Fruit fly (Drosophila melanogaster) whole organism, embryonic: ENCODE measurements around the gene nst.

Source experiments
- CG13287 ChIP-seq: fragments of 200-800 bp; sonication (Bioruptor generic); IDR thresholded peaks from 2 replicates; pipeline ENCODE4 v1.3.6; 2022; ENCODE audit warnings: missing biosample characterization, missing genetic modification characterization; ENCODE audit not compliant: partially characterized antibody
- CG13775 ChIP-seq: fragments of 200-800 bp; sonication (Bioruptor generic); optimal IDR thresholded peaks from 3 replicates; lab custom pipeline; 2017; ENCODE audit warnings: missing biosample characterization, mild to moderate bottlenecking, missing genetic modification characterization
- CG14860 ChIP-seq: fragments of 200-800 bp; sonication (Bioruptor generic); IDR thresholded peaks from 3 replicates; pipeline ENCODE4 v1.3.6; 2022; ENCODE audit warnings: missing biosample characterization, missing genetic modification characterization; ENCODE audit not compliant: partially characterized antibody
- CG16813 ChIP-seq: fragments of 200-800 bp; sonication (Bioruptor generic); IDR thresholded peaks from 3 replicates; pipeline ENCODE4 v1.3.6; 2022; ENCODE audit warnings: missing biosample characterization, missing genetic modification characterization; ENCODE audit not compliant: partially characterized antibody
- CG16863 ChIP-seq: fragments of 200-800 bp; sonication (Bioruptor generic); optimal IDR thresholded peaks from 3 replicates; lab custom pipeline; 2016; ENCODE audit warnings: missing biosample characterization, missing genetic modification characterization
- CG17385 ChIP-seq: fragments of 200-800 bp; sonication (Bioruptor generic); optimal IDR thresholded peaks from 3 replicates; lab custom pipeline; 2018; ENCODE audit warnings: missing biosample characterization, mild to moderate bottlenecking, missing genetic modification characterization
- CG3407 ChIP-seq: fragments of 200-800 bp; sonication (Bioruptor generic); optimal IDR thresholded peaks from 2 replicates; lab custom pipeline; 2018; ENCODE audit warnings: missing biosample characterization, mild to moderate bottlenecking, missing genetic modification characterization
- CG34376 ChIP-seq: fragments of 200-800 bp; sonication (Bioruptor generic); optimal IDR thresholded peaks from 2 replicates; lab custom pipeline; 2018; ENCODE audit warnings: missing biosample characterization, mild to moderate bottlenecking, missing genetic modification characterization
- CG7963 ChIP-seq: fragments of 200-800 bp; sonication (Bioruptor generic); IDR thresholded peaks from 3 replicates; pipeline ENCODE4 v1.3.6; 2022; ENCODE audit warnings: missing biosample characterization, missing genetic modification characterization; ENCODE audit not compliant: partially characterized antibody
- Eip74EF ChIP-seq, 2 experiments: fragments of 200-800 bp in 1 of 2; fragments of >200 bp in 1 of 2; sonication (Bioruptor generic) in 1 of 2; optimal IDR thresholded peaks; 2 replicates each; lab custom pipeline; 2017 to 2019; ENCODE audit warnings: missing biosample characterization in 2 of 2, missing genetic modification characterization in 2 of 2, mild to moderate bottlenecking in 1 of 2, moderate library complexity in 1 of 2
- HLH4C ChIP-seq: fragments of 200-800 bp; sonication (Bioruptor generic); IDR thresholded peaks from 3 replicates; pipeline ENCODE4 v1.3.6; 2022; ENCODE audit warnings: missing biosample characterization, missing genetic modification characterization; ENCODE audit not compliant: partially characterized antibody
- Jarid2 ChIP-seq: fragments of 200-800 bp; sonication (Bioruptor generic); optimal IDR thresholded peaks from 3 replicates; lab custom pipeline; 2017; ENCODE audit warnings: mild to moderate bottlenecking, missing biosample characterization, missing genetic modification reagents, missing genetic modification characterization
- Pdp1 ChIP-seq, 2 experiments: fragments of 200-800 bp; sonication (Bioruptor generic); optimal IDR thresholded peaks; 3 replicates each; lab custom pipeline; 2016; ENCODE audit warnings: missing biosample characterization in 2 of 2, missing genetic modification characterization in 2 of 2, mild to moderate bottlenecking in 1 of 2, moderate library complexity in 1 of 2
- Scr ChIP-seq: fragments of 200-800 bp; sonication (Bioruptor generic); IDR thresholded peaks from 2 replicates; pipeline ENCODE4 v1.3.6; 2022; ENCODE audit warnings: missing biosample characterization, missing genetic modification characterization; ENCODE audit not compliant: partially characterized antibody
- Side ChIP-seq: fragments of 200-800 bp; sonication (Bioruptor generic); optimal IDR thresholded peaks from 2 replicates; lab custom pipeline; 2016; ENCODE audit warnings: missing biosample characterization, missing genetic modification characterization
- Trl ChIP-seq, 3 experiments: fragments of >200 bp in 2 of 3; fragments of 200-800 bp in 1 of 3; sonication (Bioruptor generic) in 1 of 3; optimal IDR thresholded peaks; 2 replicates in 1 of 3; 3 replicates in 2 of 3; lab custom pipeline; 2016 to 2017; ENCODE audit warnings: missing biosample characterization in 1 of 3, missing genetic modification characterization in 1 of 3
- ash1 ChIP-seq: fragments of 200-800 bp; sonication (Bioruptor generic); optimal IDR thresholded peaks from 2 replicates; lab custom pipeline; 2018; ENCODE audit warnings: missing biosample characterization, mild to moderate bottlenecking, missing genetic modification characterization
- ato ChIP-seq: fragments of 200-800 bp; sonication (Bioruptor generic); IDR thresholded peaks from 2 replicates; pipeline ENCODE4 v1.3.6; 2022; ENCODE audit warnings: missing biosample characterization, missing genetic modification characterization; ENCODE audit not compliant: partially characterized antibody
- br ChIP-seq: fragments of >200 bp; optimal IDR thresholded peaks from 2 replicates; lab custom pipeline; 2017
- cg ChIP-seq: fragments of 200-800 bp; sonication (Bioruptor generic); optimal IDR thresholded peaks from 3 replicates; lab custom pipeline; 2019; ENCODE audit warnings: missing biosample characterization, mild to moderate bottlenecking, missing genetic modification characterization, moderate library complexity
- corto ChIP-seq: fragments of 200-800 bp; sonication (Bioruptor generic); optimal IDR thresholded peaks from 2 replicates; lab custom pipeline; 2016; ENCODE audit warnings: missing biosample characterization, mild to moderate bottlenecking, missing genetic modification characterization, moderate library complexity
- hbn ChIP-seq: fragments of 200-800 bp; sonication (Bioruptor generic); IDR thresholded peaks from 2 replicates; pipeline ENCODE4 v1.3.6; 2022; ENCODE audit warnings: missing biosample characterization, missing genetic modification characterization; ENCODE audit not compliant: partially characterized antibody
- hkb ChIP-seq, 2 experiments: fragments of 200-800 bp in 1 of 2; fragments of >200 bp in 1 of 2; sonication (Bioruptor generic) in 1 of 2; IDR thresholded peaks in 1 of 2; optimal IDR thresholded peaks in 1 of 2; 2 replicates each; pipeline versions ENCODE4 v1.3.6 to Lab custom; 2017 to 2022; ENCODE audit warnings: missing biosample characterization in 1 of 2, missing genetic modification characterization in 1 of 2
- insv ChIP-seq, 2 experiments: fragments of 200-800 bp; sonication (Bioruptor generic); optimal IDR thresholded peaks; 3 replicates each; lab custom pipeline; 2016 to 2018; ENCODE audit warnings: missing biosample characterization in 2 of 2, missing genetic modification characterization in 2 of 2
- lbe ChIP-seq: fragments of 200-800 bp; sonication (Bioruptor generic); optimal IDR thresholded peaks from 2 replicates; lab custom pipeline; 2016; ENCODE audit warnings: missing biosample characterization, mild to moderate bottlenecking, missing genetic modification characterization
- nerfin-2 ChIP-seq: fragments of 200-800 bp; sonication (Bioruptor generic); IDR thresholded peaks from 2 replicates; pipeline ENCODE4 v1.3.6; 2022; ENCODE audit warnings: missing biosample characterization, missing genetic modification characterization; ENCODE audit not compliant: partially characterized antibody
- otp ChIP-seq: fragments of 200-800 bp; sonication (Bioruptor generic); IDR thresholded peaks from 3 replicates; pipeline ENCODE4, ENCODE4 v1.3.6; 2022; ENCODE audit warnings: missing biosample characterization, missing genetic modification characterization
- pnt ChIP-seq: fragments of 200-800 bp; sonication (Bioruptor generic); optimal IDR thresholded peaks from 3 replicates; lab custom pipeline; 2016; ENCODE audit warnings: missing biosample characterization, missing genetic modification characterization
- salm ChIP-seq: fragments of 200-800 bp; sonication (Bioruptor generic); optimal IDR thresholded peaks from 2 replicates; lab custom pipeline; 2018; ENCODE audit warnings: missing biosample characterization, mild to moderate bottlenecking, missing genetic modification characterization
- sd ChIP-seq: fragments of 200-800 bp; sonication (Bioruptor generic); optimal IDR thresholded peaks from 3 replicates; lab custom pipeline; 2018; ENCODE audit warnings: missing biosample characterization, mild to moderate bottlenecking, missing genetic modification characterization, moderate library complexity
- sim ChIP-seq: fragments of 200-800 bp; sonication (Bioruptor generic); IDR thresholded peaks from 2 replicates; pipeline ENCODE4 v1.3.6; 2022; ENCODE audit warnings: missing biosample characterization, missing genetic modification characterization
- sna ChIP-seq: fragments of 200-800 bp; sonication (Bioruptor generic); IDR thresholded peaks from 2 replicates; pipeline ENCODE4 v1.3.6; 2022; ENCODE audit warnings: missing biosample characterization, missing genetic modification characterization; ENCODE audit not compliant: partially characterized antibody
- so ChIP-seq: fragments of 200-800 bp; sonication (Bioruptor generic); IDR thresholded peaks from 3 replicates; pipeline ENCODE4 v1.3.6; 2022; ENCODE audit warnings: missing biosample characterization, missing genetic modification characterization
- vnd ChIP-seq: fragments of 200-800 bp; sonication (Bioruptor generic); IDR thresholded peaks from 3 replicates; pipeline ENCODE4 v1.3.6; 2022; ENCODE audit warnings: missing biosample characterization, missing genetic modification characterization; ENCODE audit not compliant: partially characterized antibody
- yki ChIP-seq: fragments of >200 bp; optimal IDR thresholded peaks from 3 replicates; lab custom pipeline; 2018
- zen2 ChIP-seq: fragments of 200-800 bp; sonication (Bioruptor generic); IDR thresholded peaks from 3 replicates; pipeline ENCODE4 v1.3.6; 2022; ENCODE audit warnings: missing biosample characterization, missing genetic modification characterization; ENCODE audit not compliant: partially characterized antibody

nst gene

dm6 chr3L:12489952-12490351, 40.0 kb downstream of the nst start (continued):
- TF ChIP-seq lbe (GFP tag; lab: Kevin White, UChicago) (peak; percentile 69), zen2 (GFP tag; lab: Robert Waterston, UW) (peak; percentile 61; the same call in 2 of the 3 replicates), insv (GFP tag; optimal IDR thresholded peaks at IDR 0.05; lab: Kevin White, UChicago) (no peak), sim (0 out of 2 replicates have a peak, but pooled peaks have one; percentile 23), CG34376 (GFP tag; lab: Kevin White, UChicago) (peak; percentile 25), cg (GFP tag; lab: Kevin White, UChicago) (no peak), corto (GFP tag; lab: Kevin White, UChicago) (peak; percentile 12), Pdp1 (GFP tag; optimal IDR thresholded peaks at IDR 0.05; lab: Kevin White, UChicago) (peak in 1 of 2 experiments; percentile 97), yki (lab: Kevin White, UChicago) (peak; percentile 59), CG13287 (GFP tag; lab: Robert Waterston, UW) (0 out of 2 replicates have a peak, but pooled peaks have one; percentile 8), sd (tag; lab: Kevin White, UChicago) (peak; percentile 77), so (GFP tag; lab: Robert Waterston, UW) (0 out of 3 replicates have a peak, but pooled peaks have one; percentile 24), Trl (optimal IDR thresholded peaks at IDR 0.05; lab: Kevin White, UChicago) (peak; percentile 91 to 92), Trl (GFP tag; optimal IDR thresholded peaks at IDR 0.05; lab: Kevin White, UChicago) (no peak), CG17385 (peak; percentile 2), hbn (peak; percentile 28; the same call in 1 of the 2 replicates), ato (0 out of 2 replicates have a peak, but pooled peaks have one; percentile 15), br (lab: Kevin White, UChicago) (no peak), hkb (optimal IDR thresholded peaks at IDR 0.05; lab: Kevin White, UChicago) (no peak), hkb (GFP tag; IDR thresholded peaks at IDR 0.05; lab: Robert Waterston, UW) (peak; percentile 40; the same call in 1 of the 2 replicates), otp (GFP tag; lab: Robert Waterston, UW) (0 out of 3 replicates have a peak, but pooled peaks have one; percentile 5)

- TF ChIP-seq CG16863 (GFP tag; lab: Kevin White, UChicago) (no peak), CG13775 (GFP tag; lab: Kevin White, UChicago) (no peak), Eip74EF (GFP tag; optimal IDR thresholded peaks at IDR 0.05; lab: Kevin White, UChicago) (no peak), Scr (GFP tag; lab: Robert Waterston, UW) (0 out of 2 replicates have a peak, but pooled peaks have one; percentile 25), salm (no peak), nerfin-2 (GFP tag; lab: Robert Waterston, UW) (peak; percentile 54), Side (GFP tag; lab: Kevin White, UChicago) (no peak), CG3407 (GFP tag; lab: Kevin White, UChicago) (no peak), vnd (GFP tag; lab: Robert Waterston, UW) (peak; percentile 47; the same call in 1 of the 3 replicates), HLH4C (GFP tag; lab: Robert Waterston, UW) (peak; percentile 58), CG14860 (peak; percentile 65; the same call in 2 of the 3 replicates), pnt (GFP tag; lab: Kevin White, UChicago) (no peak), CG16813 (GFP tag; lab: Robert Waterston, UW) (peak; percentile 47; the same call in 1 of the 3 replicates), ash1 (no peak), CG7963 (GFP tag; lab: Robert Waterston, UW) (0 out of 3 replicates have a peak, but pooled peaks have one; percentile 33), sna (GFP tag; lab: Robert Waterston, UW) (0 out of 2 replicates have a peak, but pooled peaks have one; percentile 28), Jarid2 (no peak)
Observed at dm6 chr3L:12486175-12486574, 43.8 kb downstream of the nst start.
